Worm (Caenorhabditis elegans) whole organism, L1 larva: ENCODE data around the gene tsp-6.

Experiments used
- ama-1 ChIP-seq: fragments of 150-350 bp; optimal IDR thresholded peaks from 2 replicates; lab custom pipeline; 2014
- elt-2 ChIP-seq: sonication (generic microtip); optimal IDR thresholded peaks from 2 replicates; lab custom pipeline; 2016; ENCODE audit warnings: missing genetic modification characterization, mild to moderate bottlenecking, inconsistent platforms, missing compliant biosample characterization, missing genetic modification reagents
- fos-1 ChIP-seq: fragments of 150-350 bp; optimal IDR thresholded peaks from 2 replicates; lab custom pipeline; 2014; ENCODE audit warnings: missing biosample characterization, missing genetic modification characterization
- mef-2 ChIP-seq: fragments of 150-350 bp; optimal IDR thresholded peaks from 2 replicates; lab custom pipeline; 2014; ENCODE audit warnings: missing biosample characterization, missing genetic modification characterization
- nhr-237 ChIP-seq: fragments of 150-350 bp; optimal IDR thresholded peaks from 2 replicates; lab custom pipeline; 2014; ENCODE audit warnings: missing biosample characterization, missing genetic modification characterization
- nhr-76 ChIP-seq: sonication (generic microtip); optimal IDR thresholded peaks from 2 replicates; lab custom pipeline; 2017; ENCODE audit warnings: missing biosample characterization, missing genetic modification characterization
- nhr-85 ChIP-seq: sonication (generic microtip); peaks from one replicate; lab custom pipeline; 2016; ENCODE audit warnings: missing genetic modification characterization, inconsistent platforms, missing compliant biosample characterization
- skn-1 ChIP-seq: fragments of 150-350 bp; optimal IDR thresholded peaks from 2 replicates; lab custom pipeline; 2014; ENCODE audit warnings: missing biosample characterization, missing genetic modification characterization
- snpc-4 ChIP-seq: fragments of 150-350 bp; optimal IDR thresholded peaks from 2 replicates; lab custom pipeline; 2014; ENCODE audit warnings: missing biosample characterization, missing genetic modification characterization
- snu-23 ChIP-seq: sonication (generic microtip); optimal IDR thresholded peaks from 2 replicates; lab custom pipeline; 2016; ENCODE audit warnings: missing genetic modification characterization, missing compliant biosample characterization

DNA sequence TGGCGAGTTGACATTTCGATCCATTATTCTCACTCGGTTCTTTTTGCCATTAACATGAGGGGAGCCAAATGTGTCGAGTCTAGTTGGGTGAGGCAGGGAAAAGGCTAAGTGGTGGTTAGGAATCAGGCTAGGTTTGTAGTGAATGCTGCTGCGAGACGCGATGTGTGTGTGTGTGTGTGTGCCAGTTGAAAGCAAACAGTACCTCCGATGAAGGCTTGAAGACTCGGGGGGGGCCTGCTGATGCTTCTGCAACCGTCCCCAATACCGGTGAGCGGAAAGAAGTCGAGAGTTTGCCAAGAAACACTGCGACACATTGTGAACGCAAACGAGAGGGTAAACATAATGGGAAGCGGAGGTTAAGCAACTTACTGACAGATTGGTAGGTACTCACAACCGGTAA, 50.8 kb downstream of the tsp-6 start, which contains the start of gene F53B3.3:
- TF ChIP-seq skn-1 (tag; lab: Kevin White, UChicago) = no peak
- TF ChIP-seq elt-2 (tag; lab: Kevin White, UChicago) = no peak
- TF ChIP-seq nhr-237 (tag; lab: Kevin White, UChicago) = no peak
- no peak for TF ChIP-seq mef-2 (tag; lab: Kevin White, UChicago)
- no peak for TF ChIP-seq ama-1
- TF ChIP-seq snu-23 (GFP tag; lab: Kevin White, UChicago) = no peak
- TF ChIP-seq snpc-4 (tag; lab: Kevin White, UChicago) = no peak
- TF ChIP-seq fos-1 (tag; lab: Kevin White, UChicago) = no peak
- no peak for TF ChIP-seq nhr-76
- TF ChIP-seq nhr-85 (tag; lab: Kevin White, UChicago) = no peak
